Worm (Caenorhabditis elegans): ENCODE measurements around the gene nrde-3.

ce11 chrX:404597-404996 lies 32.6 kb downstream of the nrde-3 start, which contains the start of gene R04A9.1:
- TF ChIP-seq npax-4 (tag; optimal IDR thresholded peaks at IDR 0.05) = no peak
- TF ChIP-seq ceh-31 (tag; optimal IDR thresholded peaks at IDR 0.05) = no peak
- TF ChIP-seq ceh-14 (tag; optimal IDR thresholded peaks at IDR 0.05) = no peak
- no peak for TF ChIP-seq pha-4 (tag; optimal IDR thresholded peaks at IDR 0.05)
- TF ChIP-seq nfya-1 (tag; optimal IDR thresholded peaks at IDR 0.05) = no peak
- TF ChIP-seq K09A11.1 (tag; optimal IDR thresholded peaks at IDR 0.05; ENCODE audit: insufficient read depth) = no peak
- no peak for TF ChIP-seq tbx-2 (tag; optimal IDR thresholded peaks at IDR 0.05)
- TF ChIP-seq tbx-7 (tag; optimal IDR thresholded peaks at IDR 0.05) = no peak
- no peak for TF ChIP-seq che-1 (tag; optimal IDR thresholded peaks at IDR 0.05)
- TF ChIP-seq elt-4 (tag; optimal IDR thresholded peaks at IDR 0.05) = no peak
- no peak for TF ChIP-seq unc-42 (tag; optimal IDR thresholded peaks at IDR 0.05)

Measured in whole organism, late embryonic.